Worm (Caenorhabditis elegans) whole organism, young adult: ENCODE measurements around the gene K08E4.3.

Source experiments
- B0261.1 ChIP-seq: sonication (generic microtip); optimal IDR thresholded peaks from 2 replicates; lab custom pipeline; 2016; ENCODE audit warnings: mild to moderate bottlenecking, missing genetic modification characterization, moderate library complexity, missing compliant biosample characterization
- F10E7.11 ChIP-seq: sonication (generic microtip); optimal IDR thresholded peaks from 2 replicates; lab custom pipeline; 2017; ENCODE audit warnings: mild to moderate bottlenecking, missing genetic modification characterization, moderate library complexity, missing compliant biosample characterization
- F22D6.2 ChIP-seq: sonication (generic microtip); optimal IDR thresholded peaks from 2 replicates; lab custom pipeline; 2016; ENCODE audit warnings: mild to moderate bottlenecking, missing genetic modification characterization, missing compliant biosample characterization
- F23B12.7 ChIP-seq: sonication (generic microtip); optimal IDR thresholded peaks from 2 replicates; lab custom pipeline; 2017; ENCODE audit warnings: missing genetic modification characterization, mild to moderate bottlenecking, missing compliant biosample characterization, antibody characterized with exemption, moderate library complexity; ENCODE audit not compliant: insufficient read depth
- F57A8.1 ChIP-seq: fragments of 200-800 bp; sonication (Bioruptor generic); optimal IDR thresholded peaks from 2 replicates; lab custom pipeline; 2018; ENCODE audit warnings: mild to moderate bottlenecking, missing genetic modification characterization, moderate library complexity, missing compliant biosample characterization
- K11D2.4 ChIP-seq: fragments of 200-800 bp; sonication (Bioruptor generic); IDR thresholded peaks from 2 replicates; pipeline ENCODE4 v1.3.6; 2022; ENCODE audit warnings: missing genetic modification reagents, missing genetic modification characterization, missing compliant biosample characterization
- Y53G8AR.9 ChIP-seq: fragments of 200-800 bp; sonication (Bioruptor generic); conservative IDR thresholded peaks from 2 replicates; pipeline ENCODE4 v1.3.6; 2022; ENCODE audit warnings: missing genetic modification reagents, missing genetic modification characterization, missing compliant biosample characterization
- Y67H2A.10 ChIP-seq: fragments of 200-800 bp; sonication (Bioruptor generic); conservative IDR thresholded peaks from 2 replicates; pipeline ENCODE4 v1.3.6; 2022; ENCODE audit warnings: missing genetic modification reagents, missing genetic modification characterization, missing compliant biosample characterization
- akir-1 ChIP-seq: fragments of 200-800 bp; sonication (Bioruptor generic); optimal IDR thresholded peaks from 2 replicates; lab custom pipeline; 2018; ENCODE audit warnings: mild to moderate bottlenecking, missing genetic modification characterization, moderate library complexity, missing compliant biosample characterization
- aptf-3 ChIP-seq: fragments of 200-800 bp; sonication (Bioruptor generic); IDR thresholded peaks from 2 replicates; pipeline ENCODE4 v1.3.6; 2022; ENCODE audit warnings: missing genetic modification characterization, missing compliant biosample characterization
- attf-5 ChIP-seq: fragments of 200-800 bp; sonication (Bioruptor generic); optimal IDR thresholded peaks from 2 replicates; lab custom pipeline; 2018; ENCODE audit warnings: mild to moderate bottlenecking, missing genetic modification characterization, missing compliant biosample characterization
- bed-2 ChIP-seq: fragments of 200-800 bp; sonication (Bioruptor generic); IDR thresholded peaks from 2 replicates; pipeline ENCODE4 v1.3.6; 2022; ENCODE audit warnings: missing genetic modification reagents, missing genetic modification characterization, missing compliant biosample characterization
- chd-7 ChIP-seq: sonication (generic microtip); optimal IDR thresholded peaks from 2 replicates; lab custom pipeline; 2016; ENCODE audit warnings: mild to moderate bottlenecking, missing genetic modification characterization, moderate library complexity, missing compliant biosample characterization
- egl-18 ChIP-seq: fragments of 200-800 bp; sonication (Bioruptor generic); IDR thresholded peaks from 2 replicates; pipeline ENCODE4 v1.3.6; 2022; ENCODE audit warnings: missing genetic modification reagents, missing genetic modification characterization, missing compliant biosample characterization
- egrh-3 ChIP-seq: fragments of 200-800 bp; sonication (Bioruptor generic); IDR thresholded peaks from 2 replicates; pipeline ENCODE4 v1.3.6; 2022; ENCODE audit warnings: missing genetic modification reagents, missing genetic modification characterization, missing compliant biosample characterization
- ekl-4 ChIP-seq: fragments of 200-800 bp; sonication (Bioruptor generic); IDR thresholded peaks from 2 replicates; pipeline ENCODE4 v1.3.6; 2022; ENCODE audit warnings: missing genetic modification reagents, missing genetic modification characterization, missing compliant biosample characterization
- hmg-1.2 ChIP-seq: fragments of 200-800 bp; sonication (Bioruptor generic); IDR thresholded peaks from 2 replicates; pipeline ENCODE4 v1.3.6; 2022; ENCODE audit warnings: missing genetic modification reagents, missing genetic modification characterization, missing compliant biosample characterization
- hmg-20 ChIP-seq: fragments of 200-800 bp; sonication (Bioruptor generic); IDR thresholded peaks from 2 replicates; pipeline ENCODE4 v1.3.6; 2022; ENCODE audit warnings: missing genetic modification reagents, missing genetic modification characterization, missing compliant biosample characterization
- hsf-1 ChIP-seq: fragments of 200-800 bp; sonication (Bioruptor generic); IDR thresholded peaks from 2 replicates; pipeline ENCODE4 v1.3.6; 2022; ENCODE audit warnings: missing genetic modification reagents, missing genetic modification characterization, missing compliant biosample characterization
- let-607 ChIP-seq, 2 experiments: fragments of 200-800 bp in 1 of 2; sonication (Bioruptor generic) in 1 of 2; sonication (generic microtip) in 1 of 2; optimal IDR thresholded peaks; 2 replicates each; lab custom pipeline; 2016 to 2018; ENCODE audit warnings: mild to moderate bottlenecking in 2 of 2, missing compliant biosample characterization in 2 of 2, missing genetic modification characterization in 2 of 2, moderate library complexity in 2 of 2, missing genotype in 1 of 2
- lin-40 ChIP-seq: sonication (generic microtip); optimal IDR thresholded peaks from 2 replicates; lab custom pipeline; 2016; ENCODE audit warnings: missing genetic modification characterization, mild to moderate bottlenecking, missing compliant biosample characterization, missing genotype, missing genetic modification reagents
- madf-10 ChIP-seq: sonication (generic microtip); optimal IDR thresholded peaks from 2 replicates; lab custom pipeline; 2016; ENCODE audit warnings: mild to moderate bottlenecking, missing genetic modification characterization, missing compliant biosample characterization
- mes-4 ChIP-seq: sonication (generic microtip); optimal IDR thresholded peaks from 2 replicates; lab custom pipeline; 2016; ENCODE audit warnings: missing genotype, missing genetic modification characterization, missing compliant biosample characterization
- nfyb-1 ChIP-seq: fragments of 200-800 bp; sonication (Bioruptor generic); IDR thresholded peaks from 2 replicates; pipeline ENCODE4 v1.3.6; 2022; ENCODE audit warnings: missing genetic modification reagents, missing genetic modification characterization, missing compliant biosample characterization
- nhr-179 ChIP-seq: sonication (generic microtip); optimal IDR thresholded peaks from 2 replicates; lab custom pipeline; 2016; ENCODE audit warnings: mild to moderate bottlenecking, missing genetic modification characterization, missing compliant biosample characterization
- pbrm-1 ChIP-seq: fragments of 200-800 bp; sonication (Bioruptor generic); IDR thresholded peaks from 2 replicates; pipeline ENCODE4 v1.3.6; 2022; ENCODE audit warnings: missing genetic modification reagents, missing genetic modification characterization, missing compliant biosample characterization
- sea-2 ChIP-seq: fragments of 200-800 bp; sonication (Bioruptor generic); IDR thresholded peaks from 2 replicates; pipeline ENCODE4 v1.3.6; 2022; ENCODE audit warnings: missing genetic modification characterization, missing compliant biosample characterization
- snpc-4 ChIP-seq, 5 experiments: fragments of 150-350 bp in 1 of 5; sonication (generic microtip) in 4 of 5; optimal IDR thresholded peaks; 2 replicates each; lab custom pipeline; 2014 to 2018; ENCODE audit warnings: missing genetic modification characterization in 5 of 5, missing biosample characterization in 3 of 5, antibody characterized with exemption in 2 of 5, mild to moderate bottlenecking in 2 of 5, missing compliant biosample characterization in 2 of 5, missing genotype in 2 of 5, moderate library complexity in 2 of 5, missing genetic modification reagents in 1 of 5
- somi-1 ChIP-seq: fragments of 200-800 bp; sonication (Bioruptor generic); optimal IDR thresholded peaks from 2 replicates; lab custom pipeline; 2018; ENCODE audit warnings: mild to moderate bottlenecking, missing genetic modification characterization, missing compliant biosample characterization
- tlf-1 ChIP-seq: fragments of 200-800 bp; sonication (Bioruptor generic); optimal IDR thresholded peaks from 2 replicates; lab custom pipeline; 2018; ENCODE audit warnings: mild to moderate bottlenecking, missing genetic modification characterization, missing compliant biosample characterization
- zfh-2 ChIP-seq: fragments of 200-800 bp; sonication (Bioruptor generic); conservative IDR thresholded peaks from 2 replicates; pipeline ENCODE4 v1.3.6; 2022; ENCODE audit warnings: missing genetic modification reagents, missing genetic modification characterization, missing compliant biosample characterization
- zim-3 ChIP-seq: sonication (generic microtip); optimal IDR thresholded peaks from 2 replicates; lab custom pipeline; 2017; ENCODE audit warnings: mild to moderate bottlenecking, missing genetic modification characterization, moderate library complexity, missing compliant biosample characterization
- ztf-18 ChIP-seq: sonication (generic microtip); optimal IDR thresholded peaks from 2 replicates; lab custom pipeline; 2016; ENCODE audit warnings: missing genotype, mild to moderate bottlenecking, missing genetic modification characterization, missing compliant biosample characterization
- ztf-22 ChIP-seq: fragments of 200-800 bp; sonication (Bioruptor generic); optimal IDR thresholded peaks from 2 replicates; lab custom pipeline; 2018; ENCODE audit warnings: mild to moderate bottlenecking, missing genetic modification characterization, moderate library complexity, missing compliant biosample characterization
- ztf-28 ChIP-seq: fragments of 200-800 bp; sonication (Bioruptor generic); IDR thresholded peaks from 2 replicates; pipeline ENCODE4 v1.3.6; 2022; ENCODE audit warnings: missing genetic modification reagents, missing genetic modification characterization, missing compliant biosample characterization

K08E4.3 gene

ce11 chrIV:12057508-12057907, at the start of gene K08E4.3:
Gene K08E4.3 (plus strand): TSS chrIV:12057742.
- TF ChIP-seq F22D6.2 (tag; lab: Kevin White, UChicago) (no peak), F10E7.11 (tag; lab: Kevin White, UChicago) (no peak), egl-18 (GFP tag; lab: Robert Waterston, UW) (no peak), sea-2 (no peak), hsf-1 (no peak), akir-1 (GFP tag; lab: Kevin White, UChicago) (no peak), lin-40 (tag; lab: Kevin White, UChicago) (no peak), ekl-4 (GFP tag; lab: Robert Waterston, UW) (no peak), let-607 (tag; optimal IDR thresholded peaks at IDR 0.05; lab: Kevin White, UChicago) (no peak), K11D2.4 (GFP tag; lab: Robert Waterston, UW) (no peak), F23B12.7 (tag; lab: Kevin White, UChicago) (no peak), tlf-1 (GFP tag; lab: Kevin White, UChicago) (no peak), zim-3 (tag; lab: Kevin White, UChicago) (no peak), B0261.1 (no peak), bed-2 (no peak), ztf-28 (GFP tag; lab: Robert Waterston, UW) (no peak), F57A8.1 (GFP tag; lab: Kevin White, UChicago) (no peak), nhr-179 (no peak), snpc-4 (GFP tag; optimal IDR thresholded peaks at IDR 0.05; lab: Kevin White, UChicago) (no peak), snpc-4 (tag; optimal IDR thresholded peaks at IDR 0.05; lab: Kevin White, UChicago) (no peak)

ce11 chrIV:12009046-12009674, 48.4 kb upstream of the K08E4.3 start:
- TF ChIP-seq ztf-18 (no peak), somi-1 (GFP tag; lab: Kevin White, UChicago) (peak; percentile 50), nfyb-1 (GFP tag; lab: Robert Waterston, UW) (no peak), zfh-2 (GFP tag; lab: Robert Waterston, UW) (no peak)

ce11 chrIV:12010377-12010776, 47.2 kb upstream of the K08E4.3 start:
- TF ChIP-seq attf-5 (GFP tag; lab: Kevin White, UChicago) (peak; percentile 15), F22D6.2 (tag; lab: Kevin White, UChicago) (no peak), hmg-1.2 (0 out of 2 replicates have a peak, but pooled peaks have one; percentile 14), mes-4 (no peak), zfh-2 (GFP tag; lab: Robert Waterston, UW) (peak; percentile 97), ztf-22 (peak; percentile 6), somi-1 (GFP tag; lab: Kevin White, UChicago) (peak; percentile 26), egrh-3 (GFP tag; lab: Robert Waterston, UW) (peak; percentile 68; the same call in 1 of the 2 replicates), Y67H2A.10 (GFP tag; lab: Robert Waterston, UW) (no peak)

ce11 chrIV:12010859-12011258, 46.7 kb upstream of the K08E4.3 start, which contains the start of the genes ZK617.26 and unc-22:
Gene ZK617.26 (minus strand): TSS chrIV:12010959.
Gene unc-22 (minus strand): TSS chrIV:12011007.
- TF ChIP-seq aptf-3 (GFP tag; lab: Robert Waterston, UW) = no peak
- TF ChIP-seq pbrm-1 (GFP tag; lab: Robert Waterston, UW) = no peak
- TF ChIP-seq chd-7 (tag; lab: Kevin White, UChicago) = no peak
- TF ChIP-seq Y53G8AR.9 (GFP tag; lab: Robert Waterston, UW) = no peak
- TF ChIP-seq F10E7.11 (tag; lab: Kevin White, UChicago) = no peak
- no peak for TF ChIP-seq madf-10 (tag; lab: Kevin White, UChicago)
- no peak for TF ChIP-seq hmg-20 (GFP tag; lab: Robert Waterston, UW)
